Fruit fly (Drosophila melanogaster): Measurements from ENCODE around the gene CG1924.

CG1924 gene

dm6 chrX:12201905-12202623 lies 23.6 kb upstream of the CG1924 start (continued):
- TF ChIP-seq repo (GFP tag; optimal IDR thresholded peaks at IDR 0.05) (peak; percentile 13), ind (GFP tag; optimal IDR thresholded peaks at IDR 0.05) (peak; percentile 67), sr (GFP tag; IDR thresholded peaks at IDR 0.05) (peak; percentile 40; the same call in 1 of the 3 replicates), lola (GFP tag; optimal IDR thresholded peaks at IDR 0.05) (peak in 1 of 3 experiments; percentile 92), vfl (GFP tag; optimal IDR thresholded peaks at IDR 0.05) (no peak), bab2 (GFP tag; optimal IDR thresholded peaks at IDR 0.05) (peak; percentile 53), CG34422 (GFP tag; IDR thresholded peaks at IDR 0.05) (peak; percentile 78), Fer2 (tag; optimal IDR thresholded peaks at IDR 0.05) (no peak), PHDP (tag; optimal IDR thresholded peaks at IDR 0.05) (peak; percentile 65), CG34376 (GFP tag; optimal IDR thresholded peaks at IDR 0.05) (no peak), CG17186 (GFP tag; optimal IDR thresholded peaks at IDR 0.05) (no peak), CG2889 (GFP tag; IDR thresholded peaks at IDR 0.05) (peak; percentile 38; the same call in 1 of the 3 replicates), Adf1 (GFP tag; IDR thresholded peaks at IDR 0.05) (peak; percentile 62), br (optimal IDR thresholded peaks at IDR 0.05) (no peak), Oaz (GFP tag; IDR thresholded peaks at IDR 0.05) (0 out of 2 replicates have a peak, but pooled peaks have one; percentile 42), CG11696 (GFP tag; IDR thresholded peaks at IDR 0.05) (no peak), sima (GFP tag; optimal IDR thresholded peaks at IDR 0.05) (no peak), Sox102F (GFP tag; optimal IDR thresholded peaks at IDR 0.05) (peak; percentile 87), CG6175 (GFP tag; IDR thresholded peaks at IDR 0.05) (0 out of 3 replicates have a peak, but pooled peaks have one; percentile 33), cad (GFP tag; optimal IDR thresholded peaks at IDR 0.05) (no peak), TFAM (GFP tag; optimal IDR thresholded peaks at IDR 0.05) (peak; percentile 47), trh (GFP tag; optimal IDR thresholded peaks at IDR 0.05) (peak; percentile 55), CTCF (GFP tag; optimal IDR thresholded peaks at IDR 0.05) (no peak), HmgD (GFP tag; optimal IDR thresholded peaks at IDR 0.05) (no peak), Dp (GFP tag; optimal IDR thresholded peaks at IDR 0.05) (no peak), CG1529 (GFP tag; optimal IDR thresholded peaks at IDR 0.05) (peak; percentile 81), Myb (GFP tag; optimal IDR thresholded peaks at IDR 0.05) (no peak), Mrtf (GFP tag; IDR thresholded peaks at IDR 0.05) (peak; percentile 60; the same call in 2 of the 3 replicates), Sry-β (GFP tag; optimal IDR thresholded peaks at IDR 0.05) (peak; percentile 33), CG10147 (GFP tag; optimal IDR thresholded peaks at IDR 0.05) (peak; percentile 14), HLH54F (GFP tag; optimal IDR thresholded peaks at IDR 0.05) (no peak), CG30403 (GFP tag; optimal IDR thresholded peaks at IDR 0.05) (peak; percentile 80), CG11085 (GFP tag; IDR thresholded peaks at IDR 0.05) (no peak), tio (GFP tag; optimal IDR thresholded peaks at IDR 0.05) (peak; percentile 74), slp2 (GFP tag; optimal IDR thresholded peaks at IDR 0.05) (no peak), CG16813 (GFP tag; IDR thresholded peaks at IDR 0.05; ENCODE audit: partially characterized antibody) (no peak), oc (tag; optimal IDR thresholded peaks at IDR 0.05) (peak; percentile 78), ERR (GFP tag; optimal IDR thresholded peaks at IDR 0.05) (no peak), CG33557 (GFP tag; optimal IDR thresholded peaks at IDR 0.05) (peak; percentile 92), kah (GFP tag; optimal IDR thresholded peaks at IDR 0.05) (peak; percentile 8), CkIIα-i1 (GFP tag; IDR thresholded peaks at IDR 0.05) (no peak), CG4282 (GFP tag; optimal IDR thresholded peaks at IDR 0.05) (no peak), psq (GFP tag; optimal IDR thresholded peaks at IDR 0.05) (peak; percentile 22), vvl (GFP tag; IDR thresholded peaks at IDR 0.05) (peak; percentile 93), NfI (GFP tag; optimal IDR thresholded peaks at IDR 0.05) (peak; percentile 35), CG8290 (GFP tag; optimal IDR thresholded peaks at IDR 0.05) (peak; percentile 80), CG8290 (tag; optimal IDR thresholded peaks at IDR 0.05) (peak; percentile 27 to 52), CG10654 (GFP tag; optimal IDR thresholded peaks at IDR 0.05) (peak; percentile 77), Hr39 (optimal IDR thresholded peaks at IDR 0.05) (no peak), CG9932 (GFP tag; IDR thresholded peaks at IDR 0.05) (no peak), Ravus (GFP tag; IDR thresholded peaks at IDR 0.05) (peak; percentile 2; the same call in 1 of the 2 replicates), CG3995 (GFP tag; optimal IDR thresholded peaks at IDR 0.05) (no peak)

Data from whole organism, embryonic.